Worm (Caenorhabditis elegans): ENCODE data around the gene ztf-22.

ztf-22 gene

DNA sequence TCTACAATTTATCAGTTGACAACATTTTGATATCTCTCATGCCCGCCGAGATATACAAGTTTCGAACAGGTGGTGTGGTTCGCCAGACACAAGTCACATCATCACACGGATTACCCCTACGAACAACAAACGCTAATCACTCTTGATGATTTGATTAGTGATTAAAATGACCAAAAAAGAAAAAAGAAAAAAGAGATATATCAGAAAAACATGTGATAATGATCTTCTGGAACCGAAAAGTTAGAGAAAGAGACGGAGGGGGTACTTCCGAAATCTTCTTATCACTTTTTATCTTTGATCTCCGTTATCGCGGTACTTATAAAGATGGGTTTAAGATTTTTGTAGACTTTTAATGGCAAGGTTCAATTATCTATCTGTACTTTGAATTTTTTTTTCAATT, 7.3 kb upstream of the ztf-22 start:
- TF ChIP-seq T20F7.1 (GFP tag; optimal IDR thresholded peaks at IDR 0.05) (peak; percentile 2), nhr-28 (tag; optimal IDR thresholded peaks at IDR 0.05) (peak; percentile 85), T26A8.4 (GFP tag; IDR thresholded peaks at IDR 0.05) (no peak), nhr-102 (tag; optimal IDR thresholded peaks at IDR 0.05) (no peak), mdl-1 (tag; optimal IDR thresholded peaks at IDR 0.05) (peak in 1 of 2 experiments; percentile 2), tra-1 (GFP tag; IDR thresholded peaks at IDR 0.05) (0 out of 2 replicates have a peak, but pooled peaks have one; percentile 37), hlh-30 (tag; optimal IDR thresholded peaks at IDR 0.05; ENCODE audit: insufficient read depth) (peak; percentile 68), hlh-11 (tag; optimal IDR thresholded peaks at IDR 0.05) (peak; percentile 64), aha-1 (tag) (peak; percentile 83), ces-1 (GFP tag; optimal IDR thresholded peaks at IDR 0.05) (no peak), F26F4.8 (GFP tag; conservative IDR thresholded peaks at IDR 0.05) (no peak), dmd-6 (GFP tag; IDR thresholded peaks at IDR 0.05) (peak; percentile 30; the same call in 1 of the 2 replicates)

ce11 chrII:13291406-13292124, 5.9 kb upstream of the ztf-22 start:
- peak; percentile 5 for TF ChIP-seq nhr-6 (tag; optimal IDR thresholded peaks at IDR 0.05)
- no peak for TF ChIP-seq zfp-3 (GFP tag; conservative IDR thresholded peaks at IDR 0.05)
- TF ChIP-seq mdl-1 (tag; optimal IDR thresholded peaks at IDR 0.05): peak; percentile 67 to 79
- TF ChIP-seq ama-1 (optimal IDR thresholded peaks at IDR 0.05): peak; percentile 87
- peak; percentile 36 for TF ChIP-seq lin-38 (GFP tag; IDR thresholded peaks at IDR 0.05)
- peak; percentile 26; the same call in 1 of the 2 replicates for TF ChIP-seq dmd-6 (GFP tag; IDR thresholded peaks at IDR 0.05)
- no peak for TF ChIP-seq Y5F2A.4 (GFP tag; optimal IDR thresholded peaks at IDR 0.05)
- TF ChIP-seq ceh-82 (tag; optimal IDR thresholded peaks at IDR 0.05): no peak
- TF ChIP-seq nhr-102 (tag; optimal IDR thresholded peaks at IDR 0.05): peak; percentile 2
- TF ChIP-seq ctbp-1 (GFP tag; IDR thresholded peaks at IDR 0.05): no peak
- no peak; the same call in 1 of the 2 replicates for TF ChIP-seq daf-19 (GFP tag; conservative IDR thresholded peaks at IDR 0.05)
- TF ChIP-seq mxl-3 (GFP tag; optimal IDR thresholded peaks at IDR 0.05): peak; percentile 72
- TF ChIP-seq hif-1 (tag; optimal IDR thresholded peaks at IDR 0.05): peak in 1 of 2 experiments; percentile 4
- 0 out of 2 replicates have a peak, but pooled peaks have one; percentile 19 for TF ChIP-seq madf-9 (GFP tag; conservative IDR thresholded peaks at IDR 0.05)
- no peak for TF ChIP-seq nhr-41 (GFP tag; IDR thresholded peaks at IDR 0.05)
- TF ChIP-seq F10B5.3 (tag; optimal IDR thresholded peaks at IDR 0.05): no peak
- TF ChIP-seq lir-3 (tag; optimal IDR thresholded peaks at IDR 0.05): no peak
- TF ChIP-seq T26A8.4 (GFP tag; IDR thresholded peaks at IDR 0.05): 0 out of 2 replicates have a peak, but pooled peaks have one; percentile 41
- peak; percentile 79 for TF ChIP-seq hlh-30 (tag; optimal IDR thresholded peaks at IDR 0.05; ENCODE audit: insufficient read depth)
- TF ChIP-seq mep-1 (tag; optimal IDR thresholded peaks at IDR 0.05): peak; percentile 38
- no peak for TF ChIP-seq aly-2 (tag; optimal IDR thresholded peaks at IDR 0.05)
- TF ChIP-seq dve-1 (tag; optimal IDR thresholded peaks at IDR 0.05; ENCODE audit: insufficient read depth): peak; percentile 25
- peak; percentile 62 for TF ChIP-seq pha-4 (GFP tag; IDR thresholded peaks at IDR 0.05)
- no peak for TF ChIP-seq pha-4 (tag; optimal IDR thresholded peaks at IDR 0.05)
- TF ChIP-seq lsy-2 (tag; optimal IDR thresholded peaks at IDR 0.05): peak; percentile 26 to 56
- peak in 1 of 2 experiments; percentile 99 for TF ChIP-seq unc-62 (GFP tag; optimal IDR thresholded peaks at IDR 0.05 in 1 of 2)
- TF ChIP-seq unc-62 (tag; optimal IDR thresholded peaks at IDR 0.05): no peak
- TF ChIP-seq nhr-10 (tag; optimal IDR thresholded peaks at IDR 0.05): peak; percentile 32
- TF ChIP-seq mxl-2 (GFP tag; conservative IDR thresholded peaks at IDR 0.05): no peak
- TF ChIP-seq spr-1 (tag; optimal IDR thresholded peaks at IDR 0.05): no peak
- TF ChIP-seq nhr-25 (tag; optimal IDR thresholded peaks at IDR 0.05; ENCODE audit: borderline replicate concordance, insufficient read depth): peak; percentile 75
- TF ChIP-seq nhr-111 (GFP tag; optimal IDR thresholded peaks at IDR 0.05): no peak
- TF ChIP-seq rbr-2 (tag; optimal IDR thresholded peaks at IDR 0.05): peak; percentile 34
- peak; percentile 13 for TF ChIP-seq dpl-1 (GFP tag; optimal IDR thresholded peaks at IDR 0.05)
- TF ChIP-seq set-16 (GFP tag; IDR thresholded peaks at IDR 0.05): peak; percentile 87
- peak; percentile 16 for TF ChIP-seq duxl-1 (tag; optimal IDR thresholded peaks at IDR 0.05; ENCODE audit: poor library complexity)
- TF ChIP-seq egl-27 (tag; optimal IDR thresholded peaks at IDR 0.05): no peak
- no peak for TF ChIP-seq daf-12 (tag; optimal IDR thresholded peaks at IDR 0.05)
- no peak for TF ChIP-seq dmd-9 (GFP tag; IDR thresholded peaks at IDR 0.05)
- TF ChIP-seq tra-1 (GFP tag; IDR thresholded peaks at IDR 0.05): 0 out of 2 replicates have a peak, but pooled peaks have one; percentile 8

Data from whole organism, L4 larva.